Fruit fly (Drosophila melanogaster) S2 (cell line): ENCODE results near the gene CG31457.

ENCODE experiments used
- CG8478 ChIP-seq: fragments of >200 bp; optimal IDR thresholded peaks from 2 replicates; lab custom pipeline; 2018
- CTCF ChIP-seq, 2 experiments: fragments of >200 bp; optimal IDR thresholded peaks; 2 replicates each; lab custom pipeline; 2018

Gene CG31457

DNA sequence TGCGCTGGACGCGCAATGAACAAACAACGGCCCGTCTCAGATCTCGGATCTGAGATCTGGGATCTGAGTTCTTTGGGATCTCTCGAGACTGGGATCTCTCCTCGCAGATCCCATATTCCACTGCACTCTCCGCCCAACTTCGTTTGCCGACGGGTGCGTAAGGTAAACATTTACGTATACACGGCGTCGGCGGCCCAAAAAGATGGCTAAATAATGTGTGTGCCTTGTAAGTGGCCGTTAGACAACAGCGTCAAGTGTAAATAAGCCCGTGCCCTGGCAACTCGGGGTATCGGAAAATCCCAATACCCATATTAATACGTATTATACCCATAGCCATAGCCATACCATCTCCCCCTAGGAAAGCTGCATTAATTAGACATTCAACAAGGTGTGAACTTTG lies 6.9 kb upstream of the CG31457 start:
- TF ChIP-seq CTCF (optimal IDR thresholded peaks at IDR 0.05; lab: Kevin White, UChicago) (no peak), CG8478 (no peak)

- TF ChIP-seq CG8478, result no peak
These were observed 5.6 kb upstream of the CG31457 start for dm6 chr3R:23133301-23133828.

DNA sequence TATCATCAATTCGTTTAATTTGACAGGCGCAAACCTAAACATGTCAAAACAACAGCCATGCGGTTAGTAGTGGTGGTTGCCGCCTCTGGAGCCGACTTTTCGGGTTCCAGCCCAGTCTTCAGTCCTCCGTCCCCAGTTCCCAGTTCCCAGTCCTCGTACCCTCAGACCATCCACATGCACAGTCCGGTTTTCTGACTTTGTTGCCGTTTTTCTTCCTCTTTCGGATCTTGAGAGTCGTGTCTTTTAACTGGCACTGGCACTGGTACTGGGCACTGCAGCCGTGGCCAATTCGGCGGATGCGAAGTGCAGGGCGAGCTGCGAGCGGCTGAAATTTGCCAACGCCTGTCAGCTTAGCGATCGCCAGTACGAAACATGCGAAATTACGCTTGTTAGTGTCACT lies 4.5 kb upstream of the CG31457 start:
- TF ChIP-seq CTCF (optimal IDR thresholded peaks at IDR 0.05; lab: Kevin White, UChicago) (no peak), CG8478 (no peak)

- TF ChIP-seq CG8478 (no peak), CTCF (optimal IDR thresholded peaks at IDR 0.05; lab: Kevin White, UChicago) (no peak)
These were observed 3.6 kb upstream of the CG31457 start for dm6 chr3R:23131341-23131884.

DNA sequence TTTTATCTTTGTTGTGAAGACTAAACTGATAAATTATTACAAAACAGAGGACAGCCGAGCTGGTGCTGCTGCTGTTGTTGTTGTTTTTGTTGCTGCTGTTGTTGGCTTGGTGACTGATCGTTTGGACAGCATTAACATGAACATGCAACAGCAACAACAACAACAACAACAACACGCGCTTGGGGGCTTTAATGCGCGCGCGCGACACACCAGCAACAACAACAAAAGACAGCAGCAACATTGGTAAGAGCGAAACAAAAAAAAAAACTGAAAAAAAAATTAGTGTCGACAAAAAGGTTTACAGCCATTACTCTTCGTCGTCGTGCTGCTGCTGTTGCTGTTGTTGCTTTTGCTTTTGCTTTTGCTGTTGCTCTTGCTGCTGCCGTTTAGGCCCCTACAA lies 3.1 kb upstream of the CG31457 start:
- TF ChIP-seq CTCF (optimal IDR thresholded peaks at IDR 0.05; lab: Kevin White, UChicago) (no peak), CG8478 (no peak)

dm6 chr3R:23130181-23130580 lies 2.4 kb upstream of the CG31457 start:
- TF ChIP-seq CTCF (optimal IDR thresholded peaks at IDR 0.05; lab: Kevin White, UChicago) (no peak), CG8478 (no peak)

- TF ChIP-seq CG8478 (no peak), CTCF (optimal IDR thresholded peaks at IDR 0.05; lab: Kevin White, UChicago) (no peak)
These were observed 1.8 kb upstream of the CG31457 start for dm6 chr3R:23129617-23130016.

- TF ChIP-seq CG8478, result no peak
- no peak for TF ChIP-seq CTCF (optimal IDR thresholded peaks at IDR 0.05; lab: Kevin White, UChicago)
These were observed 1.3 kb downstream of the CG31457 start, which contains the start of gene CG31365 for dm6 chr3R:23126241-23127022. CG31365 (minus strand) TSS chr3R:23126422.

dm6 chr3R:23120933-23121332 lies 6.8 kb downstream of the CG31457 start:
- TF ChIP-seq CG8478, result no peak
- TF ChIP-seq CTCF (optimal IDR thresholded peaks at IDR 0.05; lab: Kevin White, UChicago), result no peak

dm6 chr3R:23119873-23120272 lies 7.9 kb downstream of the CG31457 start:
- no peak for TF ChIP-seq CG8478

DNA sequence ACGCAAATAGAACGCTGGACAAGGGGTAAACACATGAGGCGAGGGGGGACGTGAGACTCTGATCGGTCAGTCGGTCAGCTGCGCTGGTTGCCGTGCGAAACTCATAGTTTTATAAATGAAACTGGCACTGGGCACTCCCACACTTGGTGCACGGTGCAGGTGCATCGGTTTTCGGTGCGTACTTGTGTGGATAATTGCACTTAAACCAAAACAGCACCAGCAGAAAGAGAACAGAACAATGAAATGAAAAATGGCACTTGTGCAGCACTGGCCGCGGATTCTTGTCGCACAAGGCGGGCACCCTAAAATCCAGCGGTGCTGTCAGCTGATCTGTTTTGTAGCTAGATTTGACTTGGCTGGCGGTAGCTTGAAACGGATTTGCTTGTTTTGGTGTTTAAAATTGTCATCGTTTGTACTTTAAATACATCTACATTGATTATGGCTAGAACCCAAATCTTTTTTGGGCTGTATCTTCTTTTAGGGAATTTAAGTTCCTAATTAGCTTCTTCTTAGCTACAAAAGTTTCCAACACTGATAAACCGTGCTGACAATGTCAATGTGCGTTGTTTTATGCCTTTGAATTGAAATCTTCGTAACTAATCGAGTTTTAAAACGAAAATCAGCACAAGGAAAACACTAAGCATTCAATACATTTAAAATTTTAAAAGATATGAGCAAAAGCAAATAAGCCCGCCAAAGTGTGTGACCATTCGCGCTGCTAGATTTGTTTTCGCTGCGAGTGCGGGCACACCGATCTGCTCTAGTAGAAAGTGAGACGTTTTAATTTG lies 9.9 kb downstream of the CG31457 start, which contains the start of the genes Rassf and CenB1A:
Gene Rassf, minus strand, starts transcription at position 249 of the 788 bp plus-strand sequence.
Gene CenB1A, plus strand, starts transcription at position 718 of the 788 bp plus-strand sequence.
- TF ChIP-seq CTCF (optimal IDR thresholded peaks at IDR 0.05; lab: Kevin White, UChicago), result no peak
- no peak for TF ChIP-seq CG8478

DNA sequence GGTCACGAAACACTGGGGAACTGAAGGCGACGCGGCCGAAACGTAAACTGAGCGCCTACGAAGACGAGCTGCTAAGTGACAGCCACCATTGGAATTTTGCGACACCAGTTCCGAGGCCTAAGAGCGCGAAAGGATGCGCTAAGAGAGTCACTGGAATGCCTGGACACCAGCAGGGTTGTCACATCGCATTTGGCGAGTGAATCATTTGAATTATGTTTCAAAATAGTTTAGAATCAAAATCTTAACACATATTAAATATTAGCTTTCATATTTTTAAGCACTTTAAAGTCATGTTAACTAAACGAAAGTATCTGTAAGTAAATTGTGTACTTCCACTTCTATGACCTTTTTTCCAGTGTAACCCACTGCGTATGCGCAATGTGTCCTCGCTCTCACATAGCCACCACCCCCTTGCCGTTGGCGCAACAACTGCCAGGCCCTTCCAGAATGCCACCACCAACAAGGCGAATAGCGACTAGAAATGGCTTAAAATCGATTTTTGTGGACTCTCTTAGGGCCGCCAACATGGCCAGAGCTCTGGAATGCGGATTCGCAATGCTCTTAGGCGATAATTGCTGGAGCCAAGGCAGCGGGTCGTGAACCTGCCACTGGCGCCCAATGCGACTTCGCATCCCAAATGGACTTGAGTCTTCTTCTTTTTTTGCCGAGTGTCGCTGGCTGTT lies 15.0 kb downstream of the CG31457 start, which contains the start of gene Cow:
Gene Cow, minus strand, starts transcription at position 51 of the 683 bp plus-strand sequence.
- TF ChIP-seq CG8478 (no peak), CTCF (optimal IDR thresholded peaks at IDR 0.05; lab: Kevin White, UChicago) (no peak)

DNA sequence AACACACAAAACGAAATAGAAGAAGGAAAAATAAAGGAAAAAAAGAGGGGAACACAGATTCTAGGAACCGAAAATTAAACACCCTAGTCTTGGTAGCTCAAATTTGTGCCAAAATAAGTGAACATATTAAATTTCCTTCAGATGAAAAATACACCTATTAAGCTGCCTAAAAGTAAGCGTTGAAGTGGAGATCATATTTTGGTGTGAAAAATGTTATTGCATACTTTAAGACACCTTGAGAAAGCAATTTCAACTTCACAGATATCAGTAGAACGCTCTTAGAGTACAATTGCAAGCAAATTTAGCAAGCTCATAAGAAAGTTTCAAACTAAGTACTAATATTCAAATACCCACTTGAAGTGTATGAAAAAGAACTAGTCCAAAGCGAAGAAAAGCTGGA lies 17.1 kb downstream of the CG31457 start:
- TF ChIP-seq CG8478, result no peak
- TF ChIP-seq CTCF (optimal IDR thresholded peaks at IDR 0.05; lab: Kevin White, UChicago), result no peak

DNA sequence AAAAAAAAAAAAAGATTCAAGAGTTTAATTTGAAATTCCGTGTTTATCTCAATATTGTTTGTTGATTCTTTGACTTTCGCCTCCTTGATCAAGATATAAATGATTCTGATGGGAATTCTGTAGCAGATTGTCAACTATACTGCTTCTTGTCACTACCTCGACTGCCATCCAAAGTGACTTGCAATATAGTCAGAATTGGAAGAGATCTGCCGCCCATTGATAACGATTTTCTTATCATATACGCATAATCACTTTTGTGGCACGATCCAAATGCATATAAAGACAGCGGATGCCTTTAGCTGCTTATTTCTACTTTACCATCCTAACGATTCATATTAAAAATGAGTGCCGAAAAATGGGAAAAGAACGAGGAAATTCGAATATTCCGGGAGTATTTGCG lies 28.5 kb downstream of the CG31457 start, which contains the start of gene CG6738:
Gene CG6738, plus strand, starts transcription at position 301 of the 400 bp plus-strand sequence.
- TF ChIP-seq CG8478, result no peak
- no peak for TF ChIP-seq CTCF (optimal IDR thresholded peaks at IDR 0.05; lab: Kevin White, UChicago)
